Worm (Caenorhabditis elegans): ENCODE measurements around the gene R06F6.8.

R06F6.8 gene

DNA sequence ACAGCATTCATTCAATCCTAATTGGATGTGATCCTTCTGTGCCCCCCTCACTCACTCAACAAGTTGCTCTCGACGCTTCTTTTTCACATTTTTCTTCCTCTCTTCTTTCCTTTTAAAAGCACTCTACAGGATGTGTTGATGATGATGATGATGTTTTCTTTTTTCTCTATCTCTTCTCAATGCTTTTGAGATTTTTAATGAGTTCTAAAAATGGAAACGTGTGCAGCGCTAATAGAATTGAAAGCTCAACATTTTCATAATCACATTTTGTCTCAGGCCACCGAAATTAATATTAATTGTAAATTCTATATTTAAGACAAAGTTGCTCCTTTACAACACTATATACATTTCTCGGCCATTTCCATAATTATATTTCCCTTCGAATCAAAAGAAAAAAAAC lies 19.6 kb downstream of the R06F6.8 start:
- TF ChIP-seq nhr-232 (tag; optimal IDR thresholded peaks at IDR 0.05) = no peak
- peak; percentile 27 for TF ChIP-seq unc-42 (tag; optimal IDR thresholded peaks at IDR 0.05)
- no peak for TF ChIP-seq pha-2 (tag; optimal IDR thresholded peaks at IDR 0.05)
- TF ChIP-seq ceh-14 (tag; optimal IDR thresholded peaks at IDR 0.05) = peak; percentile 10
- no peak for TF ChIP-seq ama-1 (optimal IDR thresholded peaks at IDR 0.05)

DNA sequence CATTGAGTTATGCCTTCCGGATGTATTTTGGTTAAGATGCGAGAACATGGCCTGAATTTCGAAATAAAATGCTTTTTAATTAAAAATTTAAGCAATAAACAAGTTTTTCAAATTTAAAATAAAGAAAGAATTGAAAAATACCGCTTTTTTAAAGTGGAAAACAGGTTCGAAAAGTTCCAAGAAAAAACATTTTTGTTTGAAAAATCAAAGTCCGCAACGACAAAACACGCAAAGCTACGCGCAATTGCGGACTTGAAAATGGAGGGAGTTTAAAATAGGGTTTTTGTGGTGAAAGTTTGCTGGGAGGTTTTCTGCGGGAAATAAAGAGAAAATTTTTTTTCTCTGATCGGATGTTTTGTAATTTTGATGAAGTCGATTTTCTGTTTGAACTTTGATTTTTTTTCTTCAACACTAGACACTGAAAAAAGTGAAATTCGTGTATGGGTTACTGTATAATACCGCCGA lies 21.3 kb downstream of the R06F6.8 start, which contains the start of gene npp-19:
TSS of gene npp-19 (minus strand) at position 51 of the 465 bp plus-strand sequence.
- TF ChIP-seq elt-2 (tag; optimal IDR thresholded peaks at IDR 0.05) (peak; percentile 32), hlh-30 (tag; optimal IDR thresholded peaks at IDR 0.05; ENCODE audit: insufficient read depth) (peak; percentile 16), zip-5 (tag; optimal IDR thresholded peaks at IDR 0.05) (no peak), ceh-34 (tag; optimal IDR thresholded peaks at IDR 0.05) (no peak), hlh-6 (tag; optimal IDR thresholded peaks at IDR 0.05) (no peak), C38D4.7 (GFP tag; optimal IDR thresholded peaks at IDR 0.05) (no peak), gmeb-2 (tag; optimal IDR thresholded peaks at IDR 0.05) (no peak), pag-3 (tag; optimal IDR thresholded peaks at IDR 0.05; ENCODE audit: borderline replicate concordance) (no peak), ceh-6 (GFP tag; optimal IDR thresholded peaks at IDR 0.05) (no peak), fkh-10 (GFP tag; optimal IDR thresholded peaks at IDR 0.05) (no peak), K09A11.1 (tag; optimal IDR thresholded peaks at IDR 0.05; ENCODE audit: insufficient read depth) (peak; percentile 37), pros-1 (tag; optimal IDR thresholded peaks at IDR 0.05) (no peak), ceh-22 (tag; optimal IDR thresholded peaks at IDR 0.05) (no peak), nhr-232 (tag; optimal IDR thresholded peaks at IDR 0.05) (no peak), ahr-1 (tag; optimal IDR thresholded peaks at IDR 0.05) (no peak), C08G9.2 (tag; optimal IDR thresholded peaks at IDR 0.05) (no peak), ceh-48 (tag; optimal IDR thresholded peaks at IDR 0.05) (no peak), tbx-2 (tag; optimal IDR thresholded peaks at IDR 0.05) (peak; percentile 34), mec-3 (tag; optimal IDR thresholded peaks at IDR 0.05; ENCODE audit: borderline replicate concordance) (no peak), ets-4 (tag; optimal IDR thresholded peaks at IDR 0.05) (no peak), pat-9 (tag; optimal IDR thresholded peaks at IDR 0.05) (peak; percentile 11), ceh-31 (tag; optimal IDR thresholded peaks at IDR 0.05) (no peak), nfya-1 (tag; optimal IDR thresholded peaks at IDR 0.05) (peak; percentile 35), ceh-19 (GFP tag; optimal IDR thresholded peaks at IDR 0.05) (no peak), T23F11.4 (GFP tag; optimal IDR thresholded peaks at IDR 0.05) (no peak), sox-4 (tag; optimal IDR thresholded peaks at IDR 0.05) (no peak), elt-4 (tag; optimal IDR thresholded peaks at IDR 0.05) (no peak), F13H6.1 (tag; optimal IDR thresholded peaks at IDR 0.05) (no peak), rnt-1 (tag; optimal IDR thresholded peaks at IDR 0.05) (peak; percentile 20), fax-1 (tag; optimal IDR thresholded peaks at IDR 0.05) (no peak), sox-2 (GFP tag; IDR thresholded peaks at IDR 0.05) (no peak), pha-4 (tag; optimal IDR thresholded peaks at IDR 0.05) (no peak), unc-86 (tag; optimal IDR thresholded peaks at IDR 0.05) (no peak), ttx-3 (tag; optimal IDR thresholded peaks at IDR 0.05) (no peak), madf-2 (tag; optimal IDR thresholded peaks at IDR 0.05) (no peak), unc-3 (GFP tag; conservative IDR thresholded peaks at IDR 0.05) (no peak), unc-3 (tag; optimal IDR thresholded peaks at IDR 0.05) (no peak), ceh-14 (tag; optimal IDR thresholded peaks at IDR 0.05) (no peak), ceh-30 (tag; optimal IDR thresholded peaks at IDR 0.05) (peak; percentile 27), ceh-18 (tag; optimal IDR thresholded peaks at IDR 0.05) (no peak), tbx-7 (tag; optimal IDR thresholded peaks at IDR 0.05) (no peak)

Data from whole organism, late embryonic.